Worm (Caenorhabditis elegans) whole organism, mixed stage, embryonic: ENCODE results near the gene F32D8.15.

ENCODE experiments used
- blmp-1 ChIP-seq: fragments of 150-350 bp; optimal IDR thresholded peaks from 2 replicates; lab custom pipeline; 2014; ENCODE audit warnings: missing biosample characterization, missing genetic modification characterization
- elt-3 ChIP-seq: fragments of 150-350 bp; optimal IDR thresholded peaks from 2 replicates; lab custom pipeline; 2014; ENCODE audit warnings: missing biosample characterization, missing genetic modification characterization
- ham-2 ChIP-seq: fragments of 200-800 bp; sonication (Bioruptor generic); optimal IDR thresholded peaks from 2 replicates; lab custom pipeline; 2018; ENCODE audit warnings: mild to moderate bottlenecking, missing genetic modification characterization, missing compliant biosample characterization
- lin-32 ChIP-seq: fragments of 200-800 bp; sonication (Bioruptor generic); optimal IDR thresholded peaks from 2 replicates; lab custom pipeline; 2018; ENCODE audit warnings: mild to moderate bottlenecking, missing genetic modification characterization, missing compliant biosample characterization
- lsy-2 ChIP-seq: fragments of 150-350 bp; optimal IDR thresholded peaks from 2 replicates; lab custom pipeline; 2014; ENCODE audit warnings: missing biosample characterization, missing genetic modification characterization
- nhr-12 ChIP-seq: fragments of 150-350 bp; optimal IDR thresholded peaks from 2 replicates; lab custom pipeline; 2014; ENCODE audit warnings: missing biosample characterization, missing genetic modification characterization
- unc-39 ChIP-seq: fragments of 150-350 bp; optimal IDR thresholded peaks from 2 replicates; lab custom pipeline; 2014; ENCODE audit warnings: missing biosample characterization, missing genetic modification characterization
- ztf-11 ChIP-seq: fragments of 150-350 bp; optimal IDR thresholded peaks from 2 replicates; lab custom pipeline; 2014; ENCODE audit warnings: missing biosample characterization, missing genetic modification characterization

DNA sequence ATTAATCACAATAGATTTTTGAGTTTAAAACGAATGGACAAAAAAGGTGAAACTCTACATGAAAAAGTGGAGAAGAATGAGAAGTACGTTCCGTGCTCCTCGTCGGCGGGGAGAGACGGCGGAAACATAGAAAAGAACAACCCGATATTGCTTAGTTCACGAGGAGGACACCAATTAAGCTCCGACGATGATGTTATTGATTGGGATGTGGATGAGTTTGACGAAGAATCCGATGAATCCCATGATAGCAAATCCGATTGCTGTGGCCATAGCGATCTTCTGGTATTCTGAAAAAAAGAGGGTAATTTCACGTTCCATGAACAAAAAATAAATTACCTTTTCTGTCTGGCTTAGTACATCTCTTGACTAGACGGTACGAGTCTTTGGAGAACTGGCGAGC, 7.1 kb upstream of the F32D8.15 start:
- TF ChIP-seq blmp-1 (tag; lab: Kevin White, UChicago), result no peak
- TF ChIP-seq nhr-12 (tag; lab: Kevin White, UChicago), result no peak
- no peak for TF ChIP-seq elt-3 (tag; lab: Kevin White, UChicago)
- TF ChIP-seq lsy-2 (tag; lab: Kevin White, UChicago), result no peak
- TF ChIP-seq unc-39 (tag; lab: Kevin White, UChicago), result no peak
- TF ChIP-seq lin-32 (GFP tag; lab: Kevin White, UChicago), result no peak
- no peak for TF ChIP-seq ham-2 (GFP tag; lab: Kevin White, UChicago)
- TF ChIP-seq ztf-11, result no peak
